Fruit fly (Drosophila melanogaster): ENCODE results near the gene oaf.

Gene oaf

dm6 chr2L:2461322-2461999 lies 31.3 kb upstream of the oaf start (continued):
- TF ChIP-seq Hmx (GFP tag; optimal IDR thresholded peaks at IDR 0.05) (no peak), lilli (GFP tag; optimal IDR thresholded peaks at IDR 0.05) (no peak), Drgx (GFP tag; IDR thresholded peaks at IDR 0.05) (no peak), Neu2 (GFP tag; optimal IDR thresholded peaks at IDR 0.05; ENCODE audit: borderline replicate concordance) (no peak), bcd (GFP tag; optimal IDR thresholded peaks at IDR 0.05) (no peak), sim (GFP tag; IDR thresholded peaks at IDR 0.05) (no peak), CG16813 (GFP tag; IDR thresholded peaks at IDR 0.05; ENCODE audit: partially characterized antibody) (peak; percentile 46; the same call in 2 of the 3 replicates), en (GFP tag; optimal IDR thresholded peaks at IDR 0.05) (no peak), dm (GFP tag; optimal IDR thresholded peaks at IDR 0.05) (no peak), CG17912 (GFP tag; optimal IDR thresholded peaks at IDR 0.05) (no peak), CG12104 (GFP tag; optimal IDR thresholded peaks at IDR 0.05) (no peak), CG13296 (GFP tag; optimal IDR thresholded peaks at IDR 0.05) (no peak), seq (GFP tag; IDR thresholded peaks at IDR 0.05) (no peak), CG8944 (GFP tag; optimal IDR thresholded peaks at IDR 0.05) (no peak), dpn (GFP tag; optimal IDR thresholded peaks at IDR 0.05) (no peak), esg (GFP tag; conservative IDR thresholded peaks at IDR 0.05) (no peak), CG10274 (GFP tag; optimal IDR thresholded peaks at IDR 0.05) (no peak), Taf1 (GFP tag; IDR thresholded peaks at IDR 0.05) (no peak), sr (GFP tag; IDR thresholded peaks at IDR 0.05) (no peak), CG1832 (GFP tag; optimal IDR thresholded peaks at IDR 0.05) (no peak), Hr78 (GFP tag; optimal IDR thresholded peaks at IDR 0.05) (no peak), Meics (GFP tag; optimal IDR thresholded peaks at IDR 0.05) (no peak), yki (optimal IDR thresholded peaks at IDR 0.05) (no peak), D19B (GFP tag; optimal IDR thresholded peaks at IDR 0.05) (no peak), Ets97D (GFP tag; optimal IDR thresholded peaks at IDR 0.05) (no peak), abd-A (tag; optimal IDR thresholded peaks at IDR 0.05) (no peak), gem (tag; optimal IDR thresholded peaks at IDR 0.05) (no peak), odd (GFP tag; optimal IDR thresholded peaks at IDR 0.05) (no peak), Bgb (GFP tag; IDR thresholded peaks at IDR 0.05; ENCODE audit: partially characterized antibody) (no peak), B-H2 (GFP tag; optimal IDR thresholded peaks at IDR 0.05) (no peak), Sin3A (optimal IDR thresholded peaks at IDR 0.05) (no peak), CoRest (tag; optimal IDR thresholded peaks at IDR 0.05) (no peak), wek (GFP tag; optimal IDR thresholded peaks at IDR 0.05) (no peak), CG14014 (GFP tag; IDR thresholded peaks at IDR 0.05) (no peak), pros (GFP tag; optimal IDR thresholded peaks at IDR 0.05) (peak; percentile 85), cwo (GFP tag; optimal IDR thresholded peaks at IDR 0.05) (no peak), CG9437 (GFP tag; optimal IDR thresholded peaks at IDR 0.05) (no peak), crol (GFP tag; IDR thresholded peaks at IDR 0.05) (peak; percentile 98), btn (GFP tag; optimal IDR thresholded peaks at IDR 0.05) (no peak), HmgD (GFP tag; optimal IDR thresholded peaks at IDR 0.05) (no peak), cad (GFP tag; optimal IDR thresholded peaks at IDR 0.05) (no peak), CG8359 (GFP tag; optimal IDR thresholded peaks at IDR 0.05; ENCODE audit: borderline replicate concordance) (no peak), CG6813 (GFP tag; optimal IDR thresholded peaks at IDR 0.05) (no peak), aop (GFP tag; IDR thresholded peaks at IDR 0.05) (no peak), peb (GFP tag; IDR thresholded peaks at IDR 0.05) (0 out of 2 replicates have a peak, but pooled peaks have one; percentile 11), Elba2 (GFP tag; optimal IDR thresholded peaks at IDR 0.05) (no peak), CG15514 (GFP tag; optimal IDR thresholded peaks at IDR 0.05) (no peak), CrebB (tag; optimal IDR thresholded peaks at IDR 0.05) (no peak), BtbVII (GFP tag; optimal IDR thresholded peaks at IDR 0.05) (no peak), pnt (GFP tag; optimal IDR thresholded peaks at IDR 0.05) (no peak), CG1647 (GFP tag; optimal IDR thresholded peaks at IDR 0.05) (no peak)
